Worm (Caenorhabditis elegans): ENCODE results near the gene mdt-11.

DNA sequence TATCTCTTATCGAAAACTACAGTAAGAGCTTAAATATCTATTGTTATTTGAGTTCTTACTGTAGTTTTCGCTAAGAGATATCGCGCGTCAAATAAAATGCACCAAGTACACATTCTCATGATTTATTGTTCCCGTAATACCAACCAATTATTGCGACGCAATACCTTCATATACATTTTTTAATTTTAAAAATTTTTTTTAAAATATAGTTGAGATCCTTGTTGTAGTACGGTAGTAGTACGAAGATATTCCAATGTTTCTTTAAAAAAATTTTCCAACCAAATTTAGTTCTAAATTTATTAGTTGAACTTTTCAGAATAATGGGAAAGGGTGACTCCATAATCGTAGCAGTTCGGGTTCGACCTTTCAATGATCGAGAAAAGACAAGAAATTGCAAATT lies 9.6 kb downstream of the mdt-11 start, which contains the start of gene klp-6:
- TF ChIP-seq rpc-1 (optimal IDR thresholded peaks at IDR 0.05) (no peak), rpc-1 (tag; optimal IDR thresholded peaks at IDR 0.05) (no peak), F10E7.11 (tag; optimal IDR thresholded peaks at IDR 0.05) (no peak), lsl-1 (GFP tag; optimal IDR thresholded peaks at IDR 0.05) (no peak), ceh-58 (GFP tag; IDR thresholded peaks at IDR 0.05) (no peak), gei-17 (GFP tag; optimal IDR thresholded peaks at IDR 0.05) (no peak)
